Worm (Caenorhabditis elegans) whole organism, midembryonic: ENCODE results near the gene T05E12.3.

Experiments used
- cog-1 ChIP-seq: sonication (generic microtip); optimal IDR thresholded peaks from 2 replicates; lab custom pipeline; 2016; ENCODE audit warnings: missing genetic modification characterization, missing compliant biosample characterization
- flt-1 ChIP-seq: fragments of 200-800 bp; sonication (Bioruptor generic); IDR thresholded peaks from 2 replicates; pipeline ENCODE4 v1.3.6; 2022; ENCODE audit warnings: missing genetic modification characterization, missing compliant biosample characterization
- klf-2 ChIP-seq: fragments of 200-800 bp; sonication (Bioruptor generic); conservative IDR thresholded peaks from 2 replicates; pipeline ENCODE4 v1.3.6; 2022; ENCODE audit warnings: missing genetic modification reagents, missing genetic modification characterization, missing compliant biosample characterization
- ref-1 ChIP-seq: fragments of 200-800 bp; sonication (Bioruptor generic); conservative IDR thresholded peaks from 2 replicates; pipeline ENCODE4 v1.3.6; 2022; ENCODE audit warnings: missing genetic modification reagents, missing genetic modification characterization, missing compliant biosample characterization
- tab-1 ChIP-seq: fragments of 200-800 bp; sonication (Bioruptor generic); IDR thresholded peaks from 2 replicates; pipeline ENCODE4 v1.3.6; 2022; ENCODE audit warnings: missing genetic modification characterization, missing compliant biosample characterization
- ztf-29 ChIP-seq: fragments of 200-800 bp; sonication (Bioruptor generic); IDR thresholded peaks from 2 replicates; pipeline ENCODE4 v1.3.6; 2022; ENCODE audit warnings: missing genetic modification reagents, missing genetic modification characterization, missing compliant biosample characterization

DNA sequence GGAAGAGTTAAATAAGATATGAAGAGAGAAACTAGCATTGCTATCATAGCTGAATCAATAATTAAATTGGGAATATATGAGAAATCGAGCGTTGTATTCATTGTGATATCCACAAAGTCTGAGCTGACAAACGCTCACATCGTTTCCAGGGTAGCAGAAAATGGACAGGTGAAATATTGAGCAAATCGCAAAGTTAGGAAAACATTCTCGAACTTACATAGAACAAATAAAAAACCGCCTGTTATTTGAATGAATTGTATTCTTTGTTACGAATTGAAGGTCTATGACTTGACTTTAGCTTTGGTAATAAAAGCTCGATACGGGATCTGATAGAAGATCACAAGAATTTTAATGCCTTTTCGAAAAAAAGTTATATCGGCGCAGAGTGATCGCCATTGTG, 41.9 kb downstream of the T05E12.3 start, which contains the start of gene srz-94:
- TF ChIP-seq ztf-29 (no peak), ref-1 (GFP tag; lab: Robert Waterston, UW) (no peak), tab-1 (GFP tag; lab: Robert Waterston, UW) (no peak), klf-2 (GFP tag; lab: Robert Waterston, UW) (no peak), cog-1 (tag; lab: Kevin White, UChicago) (no peak), flt-1 (GFP tag; lab: Robert Waterston, UW) (no peak)
